Worm (Caenorhabditis elegans) whole organism, L4 larva: ENCODE data around the gene cyn-7.
A peak's percentile ranks its signal among the peaks of the same experiment; 100 is the strongest.

Experiments
- F44E2.7 ChIP-seq: fragments of 200-800 bp; sonication (Bioruptor generic); IDR thresholded peaks from 2 replicates; pipeline ENCODE4 v2.1.2; 2022; ENCODE audit warnings: missing genetic modification characterization, missing compliant biosample characterization
- T20F7.1 ChIP-seq: fragments of 200-800 bp; sonication (Bioruptor generic); optimal IDR thresholded peaks from 2 replicates; lab custom pipeline; 2018; ENCODE audit warnings: mild to moderate bottlenecking, missing genetic modification characterization, missing compliant biosample characterization
- Y5F2A.4 ChIP-seq: fragments of 200-800 bp; sonication (Bioruptor generic); optimal IDR thresholded peaks from 2 replicates; lab custom pipeline; 2018; ENCODE audit warnings: mild to moderate bottlenecking, missing genetic modification characterization, missing compliant biosample characterization
- ama-1 ChIP-seq: fragments of 150-350 bp; optimal IDR thresholded peaks from 2 replicates; lab custom pipeline; 2014; ENCODE audit warnings: inconsistent platforms, mixed read lengths
- attf-4 ChIP-seq: sonication (generic microtip); optimal IDR thresholded peaks from 3 replicates; lab custom pipeline; 2017; ENCODE audit warnings: missing biosample characterization, missing genetic modification characterization
- ceh-28 ChIP-seq: fragments of 150-350 bp; optimal IDR thresholded peaks from 2 replicates; lab custom pipeline; 2014; ENCODE audit warnings: missing biosample characterization, missing genetic modification reagents, missing genetic modification characterization
- ces-1 ChIP-seq: fragments of 150-350 bp; sonication (generic microtip); optimal IDR thresholded peaks from 4 replicates; lab custom pipeline; 2014; ENCODE audit warnings: missing biosample characterization, missing genetic modification reagents, missing genetic modification characterization
- daf-16 ChIP-seq, 3 experiments: sonication (generic microtip); optimal IDR thresholded peaks; 2 replicates each; lab custom pipeline; 2016 to 2017; ENCODE audit warnings: missing genetic modification characterization in 3 of 3, missing genetic modification reagents in 3 of 3, mild to moderate bottlenecking in 2 of 3, missing compliant biosample characterization in 2 of 3, missing biosample characterization in 1 of 3, moderate library complexity in 1 of 3
- daf-8 ChIP-seq: fragments of 200-800 bp; sonication (Bioruptor generic); IDR thresholded peaks from 2 replicates; pipeline ENCODE4 v1.3.6; 2022; ENCODE audit warnings: missing genetic modification characterization, missing compliant biosample characterization
- dmd-9 ChIP-seq: fragments of 200-800 bp; sonication (Bioruptor generic); IDR thresholded peaks from 2 replicates; pipeline ENCODE4 v1.3.6; 2022; ENCODE audit warnings: missing genetic modification reagents, missing genetic modification characterization, missing compliant biosample characterization
- dpl-1 ChIP-seq: fragments of 150-350 bp; optimal IDR thresholded peaks from 2 replicates; lab custom pipeline; 2014; ENCODE audit warnings: missing biosample characterization, missing genetic modification reagents, missing genetic modification characterization
- duxl-1 ChIP-seq: sonication (generic microtip); optimal IDR thresholded peaks from 2 replicates; lab custom pipeline; 2016; ENCODE audit warnings: mild to moderate bottlenecking, missing genetic modification characterization, moderate library complexity, missing compliant biosample characterization; ENCODE audit not compliant: poor library complexity
- dve-1 ChIP-seq: sonication (generic microtip); optimal IDR thresholded peaks from 2 replicates; lab custom pipeline; 2017; ENCODE audit warnings: antibody characterized with exemption, mild to moderate bottlenecking, missing genetic modification characterization, missing compliant biosample characterization; ENCODE audit not compliant: insufficient read depth
- fkh-10 ChIP-seq: fragments of 150-350 bp; optimal IDR thresholded peaks from 2 replicates; lab custom pipeline; 2014; ENCODE audit warnings: missing biosample characterization, missing genetic modification reagents, missing genetic modification characterization
- jun-1 ChIP-seq: fragments of 150-350 bp; optimal IDR thresholded peaks from 2 replicates; lab custom pipeline; 2014; ENCODE audit warnings: missing biosample characterization, missing genetic modification reagents, missing genetic modification characterization
- lim-7 ChIP-seq: fragments of 200-800 bp; sonication (Bioruptor generic); IDR thresholded peaks from 2 replicates; pipeline ENCODE4 v1.3.6; 2022; ENCODE audit warnings: missing genetic modification characterization, missing compliant biosample characterization
- lin-13 ChIP-seq: fragments of 150-350 bp; optimal IDR thresholded peaks from 2 replicates; lab custom pipeline; 2014; ENCODE audit warnings: missing biosample characterization, missing genetic modification reagents, missing genetic modification characterization
- lin-29 ChIP-seq: fragments of 200-800 bp; sonication (Bioruptor generic); IDR thresholded peaks from 2 replicates; pipeline ENCODE4 v1.3.6; 2022; ENCODE audit warnings: missing genetic modification reagents, missing genetic modification characterization, missing compliant biosample characterization
- madf-9 ChIP-seq: fragments of 200-800 bp; sonication (Bioruptor generic); conservative IDR thresholded peaks from 2 replicates; pipeline ENCODE4 v1.3.6; 2022; ENCODE audit warnings: missing genetic modification reagents, missing genetic modification characterization, missing compliant biosample characterization
- mep-1 ChIP-seq: fragments of 150-350 bp; sonication (generic microtip); optimal IDR thresholded peaks from 3 replicates; lab custom pipeline; 2014; ENCODE audit warnings: missing biosample characterization, missing genetic modification characterization
- mes-2 ChIP-seq: sonication (generic microtip); optimal IDR thresholded peaks from 2 replicates; lab custom pipeline; 2016; ENCODE audit warnings: missing genotype, mild to moderate bottlenecking, missing genetic modification characterization, missing compliant biosample characterization; ENCODE audit not compliant: poor library complexity, severe bottlenecking
- mxl-2 ChIP-seq: fragments of 200-800 bp; sonication (Bioruptor generic); conservative IDR thresholded peaks from 2 replicates; pipeline ENCODE4 v1.3.6; 2022; ENCODE audit warnings: missing genetic modification reagents, missing genetic modification characterization, missing compliant biosample characterization
- mxl-3 ChIP-seq: fragments of 200-800 bp; sonication (Bioruptor generic); optimal IDR thresholded peaks from 2 replicates; lab custom pipeline; 2018; ENCODE audit warnings: mild to moderate bottlenecking, missing genetic modification characterization, missing compliant biosample characterization
- nhr-10 ChIP-seq: fragments of 150-350 bp; optimal IDR thresholded peaks from 2 replicates; lab custom pipeline; 2014; ENCODE audit warnings: missing biosample characterization, missing genetic modification characterization
- nhr-11 ChIP-seq: fragments of 150-350 bp; optimal IDR thresholded peaks from 2 replicates; lab custom pipeline; 2014; ENCODE audit warnings: missing biosample characterization, missing genetic modification characterization
- nhr-111 ChIP-seq: fragments of 200-800 bp; sonication (Bioruptor generic); optimal IDR thresholded peaks from 2 replicates; lab custom pipeline; 2018; ENCODE audit warnings: mild to moderate bottlenecking, missing genetic modification characterization, missing compliant biosample characterization
- nhr-28 ChIP-seq: fragments of 150-350 bp; optimal IDR thresholded peaks from 2 replicates; lab custom pipeline; 2014; ENCODE audit warnings: missing biosample characterization, missing genetic modification characterization
- nhr-48 ChIP-seq: sonication (generic microtip); optimal IDR thresholded peaks from 2 replicates; lab custom pipeline; 2016; ENCODE audit warnings: mild to moderate bottlenecking, missing genetic modification characterization, missing compliant biosample characterization
- nhr-77 ChIP-seq: fragments of 150-350 bp; optimal IDR thresholded peaks from 2 replicates; lab custom pipeline; 2014; ENCODE audit warnings: missing biosample characterization, missing genetic modification characterization
- pqm-1 ChIP-seq: sonication (generic microtip); optimal IDR thresholded peaks from 2 replicates; lab custom pipeline; 2017; ENCODE audit warnings: missing biosample characterization, missing genetic modification characterization
- sdz-12 ChIP-seq: fragments of 200-800 bp; sonication (Bioruptor generic); optimal IDR thresholded peaks from 2 replicates; lab custom pipeline; 2018; ENCODE audit warnings: mild to moderate bottlenecking, missing genetic modification characterization, missing compliant biosample characterization
- skn-1 ChIP-seq: fragments of 150-350 bp; optimal IDR thresholded peaks from 2 replicates; lab custom pipeline; 2014; ENCODE audit warnings: missing biosample characterization, missing genetic modification characterization
- unc-39 ChIP-seq: sonication (generic microtip); optimal IDR thresholded peaks from 2 replicates; lab custom pipeline; 2017; ENCODE audit warnings: missing biosample characterization, missing genetic modification characterization
- unc-62 ChIP-seq, 3 experiments: fragments of 150-350 bp in 1 of 3; sonication (generic microtip); optimal IDR thresholded peaks in 2 of 3; peaks in 1 of 3; 1 replicate in 1 of 3; 2 replicates in 2 of 3; lab custom pipeline; 2014 to 2017; ENCODE audit warnings: missing biosample characterization in 3 of 3, missing genetic modification characterization in 3 of 3, missing genetic modification reagents in 3 of 3, missing genotype in 1 of 3
- zag-1 ChIP-seq: fragments of 150-350 bp; optimal IDR thresholded peaks from 2 replicates; lab custom pipeline; 2014; ENCODE audit warnings: missing biosample characterization, missing genetic modification characterization
- ztf-11 ChIP-seq: fragments of 150-350 bp; optimal IDR thresholded peaks from 2 replicates; lab custom pipeline; 2014; ENCODE audit warnings: missing biosample characterization, missing genetic modification characterization

Gene cyn-7

DNA sequence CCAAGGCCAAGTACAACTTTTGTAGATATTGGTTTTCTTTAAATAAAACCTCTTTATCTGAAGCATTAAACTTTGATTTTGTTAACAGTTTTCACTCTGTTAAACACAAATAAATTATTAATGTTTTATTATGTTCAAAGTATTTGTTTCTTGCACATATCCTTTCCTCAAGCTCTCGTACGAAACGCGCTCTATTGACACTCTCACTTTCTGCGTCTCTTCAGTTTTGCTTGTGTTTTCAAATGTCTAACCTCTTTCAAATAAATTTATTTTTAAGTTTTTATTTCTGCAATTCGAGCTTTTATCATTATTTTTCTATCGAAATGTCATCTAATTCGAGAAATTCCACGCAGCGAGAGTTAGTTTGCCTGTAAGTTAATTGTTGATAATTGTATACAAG, 43.4 kb downstream of the cyn-7 start, which contains the start of gene K08F9.4 (continued):
- TF ChIP-seq T20F7.1 (GFP tag; lab: Kevin White, UChicago), result peak; percentile 32
- no peak for TF ChIP-seq madf-9
- TF ChIP-seq mep-1 (tag; lab: Kevin White, UChicago), result no peak
- no peak for TF ChIP-seq sdz-12
- TF ChIP-seq dmd-9 (GFP tag; lab: Robert Waterston, UW), result no peak
- no peak for TF ChIP-seq unc-39 (tag; lab: Kevin White, UChicago)
- no peak for TF ChIP-seq daf-16 (GFP tag; optimal IDR thresholded peaks at IDR 0.05; lab: Kevin White, UChicago)
- no peak for TF ChIP-seq daf-16 (tag; optimal IDR thresholded peaks at IDR 0.05; lab: Kevin White, UChicago)
- no peak for TF ChIP-seq zag-1 (tag; lab: Kevin White, UChicago)
- TF ChIP-seq mes-2 (tag; lab: Kevin White, UChicago), result peak; percentile 92
- TF ChIP-seq nhr-77 (tag; lab: Kevin White, UChicago), result no peak
- TF ChIP-seq Y5F2A.4 (GFP tag; lab: Kevin White, UChicago), result no peak
- no peak for TF ChIP-seq fkh-10 (GFP tag; lab: Kevin White, UChicago)
- TF ChIP-seq lim-7, result no peak
- TF ChIP-seq lin-13, result peak; percentile 7
- no peak for TF ChIP-seq lin-29 (GFP tag; lab: Robert Waterston, UW)
- no peak for TF ChIP-seq dve-1
- no peak for TF ChIP-seq mxl-3 (GFP tag; lab: Kevin White, UChicago)
- TF ChIP-seq dpl-1 (GFP tag; lab: Kevin White, UChicago), result peak; percentile 73
- TF ChIP-seq ama-1 (lab: Kevin White, UChicago), result no peak
- TF ChIP-seq nhr-48 (tag; lab: Kevin White, UChicago), result no peak
- TF ChIP-seq attf-4 (tag; lab: Kevin White, UChicago), result no peak
- TF ChIP-seq ceh-28, result no peak
- TF ChIP-seq nhr-28 (tag; lab: Kevin White, UChicago), result peak; percentile 61
- no peak for TF ChIP-seq F44E2.7 (GFP tag; lab: Robert Waterston, UW)
- TF ChIP-seq nhr-11 (tag; lab: Kevin White, UChicago), result no peak
- no peak for TF ChIP-seq nhr-111 (GFP tag; lab: Kevin White, UChicago)
- no peak for TF ChIP-seq nhr-10 (tag; lab: Kevin White, UChicago)
- TF ChIP-seq unc-62 (GFP tag; optimal IDR thresholded peaks at IDR 0.05 in 1 of 2; lab: Kevin White, UChicago), result no peak
- TF ChIP-seq unc-62 (tag; optimal IDR thresholded peaks at IDR 0.05; lab: Kevin White, UChicago), result no peak
- no peak for TF ChIP-seq jun-1 (tag; lab: Kevin White, UChicago)
- TF ChIP-seq daf-8 (GFP tag; lab: Robert Waterston, UW), result no peak

ce11 chrV:15143285-15143684, 43.9 kb downstream of the cyn-7 start, which contains the start of gene K08F9.1:
Gene K08F9.1 (minus strand): TSS chrV:15143385.
- TF ChIP-seq ces-1 (GFP tag; lab: Kevin White, UChicago) (no peak), ztf-11 (no peak), zag-1 (tag; lab: Kevin White, UChicago) (no peak), ama-1 (lab: Kevin White, UChicago) (no peak), mep-1 (tag; lab: Kevin White, UChicago) (no peak), dve-1 (no peak)
- TF ChIP-seq, all 104 proteins: peak for 0

ce11 chrV:15140247-15140646, 46.9 kb downstream of the cyn-7 start, which contains the start of gene K08F9.3:
Gene K08F9.3 (plus strand): TSS chrV:15140547.
- TF ChIP-seq fkh-10 (GFP tag; lab: Kevin White, UChicago) (no peak), mxl-2 (no peak), pqm-1 (tag; lab: Kevin White, UChicago) (no peak), F44E2.7 (GFP tag; lab: Robert Waterston, UW) (no peak), duxl-1 (tag; lab: Kevin White, UChicago) (no peak), skn-1 (tag; lab: Kevin White, UChicago) (no peak)
